Fruit fly (Drosophila melanogaster) Kc167 (cell line): ENCODE results near the gene CG8159.

Experiments
- Myc ChIP-seq: fragments of >200 bp; optimal IDR thresholded peaks from 2 replicates; lab custom pipeline; 2017; ENCODE audit warnings: missing external identifiers
- Sin3A ChIP-seq: fragments of >200 bp; optimal IDR thresholded peaks from 2 replicates; lab custom pipeline; 2018; ENCODE audit warnings: missing external identifiers
- h ChIP-seq: fragments of >200 bp; optimal IDR thresholded peaks from 3 replicates; lab custom pipeline; 2018; ENCODE audit warnings: missing external identifiers
- insv ChIP-seq: fragments of >200 bp; optimal IDR thresholded peaks from 3 replicates; lab custom pipeline; 2018; ENCODE audit warnings: missing external identifiers
- psq ChIP-seq: fragments of >200 bp; optimal IDR thresholded peaks from 2 replicates; lab custom pipeline; 2017; ENCODE audit warnings: missing external identifiers
- ttk ChIP-seq: sonication (Bioruptor generic); optimal IDR thresholded peaks from 2 replicates; lab custom pipeline; 2017; ENCODE audit warnings: missing external identifiers

The CG8159 gene

DNA sequence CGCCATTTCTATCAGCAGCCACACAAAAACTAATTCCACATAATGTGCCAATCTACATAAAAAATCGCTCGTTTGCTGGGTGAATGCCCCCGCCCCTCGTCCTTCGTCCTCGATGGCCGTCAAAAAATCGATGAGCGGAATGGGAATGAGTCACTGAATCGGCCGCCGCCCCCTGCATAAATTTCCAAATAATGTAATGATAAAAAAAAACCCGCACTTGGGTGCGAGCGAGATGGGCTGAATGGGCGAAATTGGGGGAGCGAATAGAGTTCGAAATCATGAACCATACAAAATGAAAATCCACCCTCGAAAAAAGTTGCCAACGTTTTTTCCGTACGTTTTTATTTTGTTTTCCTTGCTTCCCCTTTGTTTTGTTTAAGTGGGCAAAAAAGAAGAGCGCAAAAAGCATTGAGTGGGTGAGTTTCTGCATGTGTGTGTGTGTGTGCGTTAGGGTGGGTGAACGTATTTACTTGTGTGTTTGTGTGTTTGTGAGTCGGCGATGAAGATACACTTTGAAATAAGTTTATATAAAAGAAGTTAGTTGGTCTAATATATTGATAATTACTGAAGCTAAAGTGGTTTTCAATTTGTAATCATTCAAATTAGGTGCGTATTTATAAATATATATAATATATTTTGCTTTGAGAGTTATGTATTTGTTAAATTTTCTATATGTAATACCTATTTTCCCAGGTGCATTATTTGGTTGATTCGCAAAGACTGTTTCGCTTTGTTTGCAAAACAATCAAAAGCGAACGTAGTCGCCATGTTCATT is 21.1 kb upstream of the CG8159 start:
- TF ChIP-seq psq (lab: Kevin White, UChicago): no peak
- no peak for TF ChIP-seq Sin3A (lab: Kevin White, UChicago)
- TF ChIP-seq insv (lab: Kevin White, UChicago): no peak
- no peak for TF ChIP-seq h
- TF ChIP-seq Myc: no peak
- no peak for TF ChIP-seq ttk

DNA sequence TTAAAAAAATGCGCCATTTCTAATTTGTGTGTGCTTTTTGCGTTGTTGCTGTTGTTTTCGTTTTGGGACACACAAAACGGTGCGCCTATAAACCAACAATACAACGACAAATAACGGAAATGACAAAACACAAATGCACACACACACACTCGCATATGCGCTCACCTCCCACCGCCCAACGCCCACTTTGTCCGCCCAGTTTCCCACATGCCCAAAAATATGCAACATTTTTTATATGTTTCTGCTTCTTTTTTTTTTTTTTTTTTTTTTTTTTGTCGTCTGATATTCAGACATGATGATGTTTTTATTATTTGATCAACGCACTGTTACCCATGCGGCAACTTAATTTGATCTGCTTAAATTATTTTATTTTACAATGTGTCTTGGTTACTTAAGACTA is 19.5 kb upstream of the CG8159 start:
- TF ChIP-seq Sin3A (lab: Kevin White, UChicago) (no peak), h (no peak), insv (lab: Kevin White, UChicago) (no peak), ttk (no peak), psq (lab: Kevin White, UChicago) (no peak), Myc (no peak)

DNA sequence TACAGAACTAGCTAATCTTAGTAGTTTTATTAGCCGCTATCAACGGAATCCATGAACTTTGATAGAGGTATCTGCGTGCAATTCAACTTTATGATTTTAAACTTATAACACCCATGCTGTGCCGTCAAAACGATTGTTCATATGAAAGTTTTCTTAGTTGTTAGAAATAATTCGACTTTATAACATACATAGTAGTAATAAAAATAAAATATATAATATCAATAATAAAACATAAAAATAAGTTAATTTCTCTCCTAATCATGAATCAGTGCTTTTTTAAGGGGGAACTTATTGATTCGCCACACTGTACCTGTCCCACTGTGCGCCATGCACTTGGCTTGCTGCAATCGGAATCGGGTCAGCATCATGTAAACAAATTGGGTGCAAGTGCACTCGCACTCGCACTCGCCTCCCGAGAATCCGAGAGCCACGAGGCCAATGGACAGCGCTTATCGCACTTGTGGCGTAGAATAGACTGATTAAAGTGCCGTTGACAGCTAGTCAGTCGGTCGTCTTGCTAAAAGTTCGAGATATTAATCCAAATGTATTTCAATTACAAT is 14.7 kb upstream of the CG8159 start:
- no peak for TF ChIP-seq ttk
- TF ChIP-seq h: no peak
- TF ChIP-seq psq (lab: Kevin White, UChicago): no peak
- TF ChIP-seq Sin3A (lab: Kevin White, UChicago): no peak
- no peak for TF ChIP-seq insv (lab: Kevin White, UChicago)
- no peak for TF ChIP-seq Myc

DNA sequence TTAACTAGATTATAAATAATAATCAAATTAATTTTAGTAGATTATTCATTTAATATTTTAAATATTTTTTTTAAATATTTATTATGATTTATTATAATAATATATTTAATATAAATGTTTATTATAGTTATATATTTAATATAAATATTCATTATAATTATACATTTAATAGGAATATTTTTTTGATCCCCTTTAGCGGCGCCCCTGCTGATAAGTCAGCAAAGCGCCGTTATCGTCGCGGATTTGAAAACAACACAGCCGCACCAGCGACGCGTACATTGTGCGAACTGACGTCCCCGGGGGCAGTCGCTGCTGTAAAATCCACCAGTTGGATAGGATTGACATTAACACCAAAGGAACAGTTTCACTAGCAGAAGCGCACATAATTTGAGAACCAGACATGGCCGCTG is 13.9 kb upstream of the CG8159 start, which contains the start of gene CG8112:
Gene CG8112, plus strand, starts transcription at position 212 of the 410 bp plus-strand sequence.
- TF ChIP-seq psq (lab: Kevin White, UChicago): no peak
- no peak for TF ChIP-seq Sin3A (lab: Kevin White, UChicago)
- TF ChIP-seq insv (lab: Kevin White, UChicago): no peak
- TF ChIP-seq Myc: no peak
- TF ChIP-seq h: no peak
- TF ChIP-seq ttk: no peak

DNA sequence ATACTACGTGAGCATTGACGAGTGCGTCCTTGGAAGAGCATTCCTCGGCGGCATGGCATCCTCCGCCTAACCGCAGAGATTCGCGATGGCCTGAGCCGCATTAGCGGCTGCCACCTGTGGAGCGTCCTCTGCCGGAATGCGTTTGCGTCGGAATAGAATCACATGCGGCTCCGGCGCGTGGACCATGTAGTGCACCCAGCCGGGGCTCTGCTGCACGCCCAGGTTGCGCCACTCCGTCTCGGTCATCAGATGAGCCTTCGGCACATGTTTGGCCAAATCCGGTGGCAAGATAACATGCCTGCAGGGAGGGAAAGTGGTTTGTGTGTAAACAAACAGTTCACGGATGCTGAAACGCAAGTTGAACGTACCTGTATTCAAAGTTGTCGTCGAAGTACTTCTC is 11.3 kb upstream of the CG8159 start:
- TF ChIP-seq insv (lab: Kevin White, UChicago): no peak
- no peak for TF ChIP-seq Sin3A (lab: Kevin White, UChicago)
- no peak for TF ChIP-seq ttk
- no peak for TF ChIP-seq h
- TF ChIP-seq Myc: no peak
- no peak for TF ChIP-seq psq (lab: Kevin White, UChicago)

DNA sequence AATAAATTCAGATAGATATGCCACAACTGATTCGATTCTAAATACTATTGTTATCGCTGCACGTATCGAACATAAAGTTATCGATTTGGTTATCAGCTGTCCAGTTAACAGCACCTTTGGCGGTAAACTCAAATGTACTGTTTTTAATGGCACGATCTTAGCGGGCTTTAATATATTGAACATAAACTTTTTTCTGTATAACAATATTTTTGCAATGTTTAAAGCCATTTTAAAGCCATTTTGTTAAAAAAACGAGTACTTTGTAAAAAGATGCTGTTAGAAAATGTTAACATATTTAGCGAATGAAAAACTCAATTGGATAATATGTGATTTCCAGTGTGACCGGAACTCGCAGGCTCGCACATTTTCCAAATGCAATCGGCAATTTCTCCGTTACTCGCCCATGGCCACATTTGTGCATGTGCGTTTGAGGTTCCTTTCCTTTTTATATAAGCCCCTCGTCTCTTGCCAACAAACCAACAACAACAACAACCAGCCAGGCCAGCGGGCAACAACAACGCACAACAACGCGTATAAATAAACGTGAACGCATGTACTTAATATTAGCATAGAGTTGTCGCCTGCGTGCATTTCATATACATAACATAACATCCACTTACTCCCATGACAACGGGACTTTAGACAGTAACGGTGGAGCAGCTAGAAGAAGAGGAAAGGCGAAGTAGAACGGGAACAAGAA is 10.7 kb upstream of the CG8159 start, which contains the start of gene TMEM216:
Gene TMEM216, plus strand, starts transcription at position 393 of the 700 bp plus-strand sequence.
- no peak for TF ChIP-seq Sin3A (lab: Kevin White, UChicago)
- TF ChIP-seq psq (lab: Kevin White, UChicago): no peak
- TF ChIP-seq h: no peak
- no peak for TF ChIP-seq ttk
- TF ChIP-seq Myc: no peak
- no peak for TF ChIP-seq insv (lab: Kevin White, UChicago)

DNA sequence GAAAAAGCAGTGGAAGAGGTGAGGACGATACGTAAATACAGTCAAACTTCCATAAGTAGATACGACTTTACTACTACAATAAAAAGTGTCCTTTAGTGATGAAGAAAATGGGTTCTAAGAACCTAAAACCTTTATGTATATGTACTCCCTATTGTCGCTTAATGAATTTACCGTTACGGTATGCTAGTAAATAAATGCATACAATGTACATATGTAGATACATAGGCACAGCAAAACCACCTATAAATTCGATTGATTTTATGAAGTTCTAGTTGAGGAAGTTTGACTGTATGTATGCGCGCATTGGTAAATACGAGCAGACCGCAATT is 10.1 kb upstream of the CG8159 start:
- TF ChIP-seq psq (lab: Kevin White, UChicago): no peak
- TF ChIP-seq Myc: no peak
- no peak for TF ChIP-seq insv (lab: Kevin White, UChicago)
- TF ChIP-seq ttk: no peak
- TF ChIP-seq Sin3A (lab: Kevin White, UChicago): no peak
- TF ChIP-seq h: no peak

DNA sequence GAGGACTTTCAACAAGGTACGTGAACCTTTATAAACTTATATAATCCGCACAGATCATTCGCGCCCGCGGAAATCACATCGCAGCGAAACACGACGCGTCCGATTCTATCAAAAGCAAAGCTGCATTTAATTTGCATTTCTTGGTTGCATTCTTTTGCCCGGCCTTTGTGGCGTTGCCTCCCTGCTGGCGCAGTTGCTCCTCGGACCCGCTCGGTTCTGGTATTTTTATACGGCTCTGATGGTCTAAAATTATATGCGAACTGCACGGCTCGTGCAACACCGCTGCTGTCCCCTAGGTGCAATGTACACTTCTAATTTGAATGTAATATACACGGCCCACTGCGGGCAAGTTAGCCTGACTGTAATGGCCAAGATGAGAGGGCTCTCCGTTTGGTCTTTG is 8.3 kb upstream of the CG8159 start, which contains the start of gene Cks85A:
Gene Cks85A, minus strand, starts transcription at position 101 of the 400 bp plus-strand sequence.
- TF ChIP-seq Myc (no peak), psq (lab: Kevin White, UChicago) (no peak), h (no peak), Sin3A (lab: Kevin White, UChicago) (no peak), insv (lab: Kevin White, UChicago) (no peak), ttk (no peak)

DNA sequence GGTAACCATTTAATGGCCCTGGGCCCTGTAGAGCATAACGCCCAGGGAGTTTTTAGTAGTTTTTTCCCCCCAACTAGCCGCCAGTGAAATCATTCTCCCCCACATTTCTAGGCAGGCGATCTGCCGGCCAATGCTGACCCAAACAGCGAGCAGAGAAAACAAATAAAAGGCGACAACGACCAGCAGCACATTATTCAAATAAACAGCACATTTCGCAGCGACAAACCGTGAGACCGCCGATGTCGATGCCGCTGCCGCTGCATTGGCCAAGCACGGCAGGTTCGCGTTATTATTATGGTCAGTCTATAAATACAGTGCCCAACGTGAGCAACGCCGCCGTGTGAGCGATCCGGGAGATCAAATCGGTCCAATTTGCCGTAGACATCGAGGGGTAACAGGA is 7.8 kb upstream of the CG8159 start, which contains the start of gene CG11760:
Gene CG11760, plus strand, starts transcription at position 301 of the 400 bp plus-strand sequence.
- TF ChIP-seq insv (lab: Kevin White, UChicago) (no peak), Sin3A (lab: Kevin White, UChicago) (no peak), h (no peak), psq (lab: Kevin White, UChicago) (no peak), ttk (no peak), Myc (no peak)

DNA sequence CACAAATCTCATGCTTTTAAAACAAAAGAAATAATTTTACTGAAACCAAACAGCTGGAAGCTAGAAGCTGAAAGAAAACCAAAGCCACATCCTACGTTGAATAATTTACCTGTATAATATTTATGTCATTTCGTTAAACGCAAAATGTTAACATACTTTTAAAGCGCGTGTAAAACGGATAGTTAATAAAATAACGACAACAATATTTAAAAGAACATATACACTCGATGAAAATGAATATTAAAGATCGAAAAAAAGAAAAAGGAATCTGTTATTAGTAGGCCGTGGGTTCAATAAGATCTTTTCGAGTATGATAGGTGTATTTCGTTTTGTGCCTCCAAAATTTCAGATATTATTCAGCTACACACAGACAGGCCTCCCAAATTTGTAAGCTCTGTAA is 5.6 kb upstream of the CG8159 start, which contains the start of gene CG8136:
Gene CG8136, plus strand, starts transcription at position 301 of the 400 bp plus-strand sequence.
- TF ChIP-seq insv (lab: Kevin White, UChicago): no peak
- no peak for TF ChIP-seq ttk
- no peak for TF ChIP-seq psq (lab: Kevin White, UChicago)
- no peak for TF ChIP-seq h
- TF ChIP-seq Sin3A (lab: Kevin White, UChicago): no peak
- no peak for TF ChIP-seq Myc

DNA sequence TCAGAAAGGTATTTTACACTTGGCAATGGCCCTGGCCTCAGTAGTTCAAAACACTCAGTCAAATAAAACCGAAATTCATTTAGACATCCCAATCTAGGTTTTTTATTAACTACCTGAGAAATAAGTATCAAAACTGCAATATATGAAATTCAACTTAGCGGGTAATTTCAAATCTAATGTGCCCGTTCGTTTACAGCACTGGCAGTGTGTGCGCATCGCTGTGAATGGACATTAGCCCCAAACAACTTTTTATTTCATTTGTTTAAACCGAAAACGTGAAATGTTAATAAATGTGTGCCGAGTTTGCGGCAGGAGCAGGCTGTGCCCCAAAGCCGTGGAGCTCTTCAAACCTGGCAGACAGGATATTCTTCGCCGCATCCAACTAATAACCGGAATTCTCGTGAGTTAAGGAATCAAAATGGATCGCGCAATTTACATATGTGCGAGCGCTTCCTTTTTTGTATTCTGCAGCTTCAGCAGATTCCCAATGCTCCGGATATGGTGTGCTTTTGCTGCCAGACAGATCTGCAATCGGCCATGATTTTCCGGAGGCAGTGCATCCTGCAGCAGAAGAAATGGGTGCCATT is 3.6 kb upstream of the CG8159 start, which contains the start of gene nom:
Gene nom, plus strand, starts transcription at position 213 of the 587 bp plus-strand sequence.
- TF ChIP-seq Sin3A (lab: Kevin White, UChicago): no peak
- TF ChIP-seq insv (lab: Kevin White, UChicago): no peak
- TF ChIP-seq h: no peak
- no peak for TF ChIP-seq Myc
- TF ChIP-seq psq (lab: Kevin White, UChicago): no peak
- TF ChIP-seq ttk: no peak

DNA sequence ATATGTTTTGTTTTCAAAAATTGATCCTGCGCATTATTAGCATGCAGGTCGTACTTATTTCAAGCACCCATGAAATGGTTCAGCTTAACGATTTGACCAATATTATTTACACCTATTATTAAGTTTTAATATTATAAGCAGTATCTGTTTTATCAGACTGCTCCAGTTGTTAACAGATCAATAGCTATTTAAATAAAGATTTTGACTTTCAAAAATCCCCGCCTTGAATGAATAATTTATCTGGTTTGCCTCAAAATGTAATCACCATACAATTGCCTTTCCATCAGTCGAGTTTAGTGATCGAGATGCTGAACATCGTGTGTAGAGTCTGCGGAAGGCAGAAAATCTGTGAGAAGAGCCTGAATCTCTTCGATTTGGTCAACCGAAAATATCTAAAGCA is 1.5 kb upstream of the CG8159 start, which contains the start of gene ouib:
Gene ouib, plus strand, starts transcription at position 301 of the 400 bp plus-strand sequence.
- no peak for TF ChIP-seq ttk
- TF ChIP-seq Myc: no peak
- TF ChIP-seq Sin3A (lab: Kevin White, UChicago): no peak
- no peak for TF ChIP-seq psq (lab: Kevin White, UChicago)
- TF ChIP-seq insv (lab: Kevin White, UChicago): no peak
- no peak for TF ChIP-seq h
